Worm (Caenorhabditis elegans): ENCODE data around the gene cnc-3.

- TF ChIP-seq snpc-4 (tag; optimal IDR thresholded peaks at IDR 0.05) (no peak), elt-3 (tag; optimal IDR thresholded peaks at IDR 0.05) (no peak), unc-62 (GFP tag; optimal IDR thresholded peaks at IDR 0.05) (no peak), zip-8 (tag; optimal IDR thresholded peaks at IDR 0.05) (no peak), lin-13 (tag; optimal IDR thresholded peaks at IDR 0.05) (no peak), ceh-83 (GFP tag; optimal IDR thresholded peaks at IDR 0.05) (no peak), nhr-12 (tag; optimal IDR thresholded peaks at IDR 0.05) (no peak), ham-2 (GFP tag; optimal IDR thresholded peaks at IDR 0.05) (no peak), ces-1 (GFP tag; optimal IDR thresholded peaks at IDR 0.05) (no peak), blmp-1 (tag; optimal IDR thresholded peaks at IDR 0.05) (no peak), tbx-8 (GFP tag; optimal IDR thresholded peaks at IDR 0.05) (no peak)
Measured at ce11 chrV:1459374-1459926, 11.6 kb downstream of the cnc-3 start.
